ENCODE assay signal across 3 fruit fly cellular contexts in the genomic region with DNA sequence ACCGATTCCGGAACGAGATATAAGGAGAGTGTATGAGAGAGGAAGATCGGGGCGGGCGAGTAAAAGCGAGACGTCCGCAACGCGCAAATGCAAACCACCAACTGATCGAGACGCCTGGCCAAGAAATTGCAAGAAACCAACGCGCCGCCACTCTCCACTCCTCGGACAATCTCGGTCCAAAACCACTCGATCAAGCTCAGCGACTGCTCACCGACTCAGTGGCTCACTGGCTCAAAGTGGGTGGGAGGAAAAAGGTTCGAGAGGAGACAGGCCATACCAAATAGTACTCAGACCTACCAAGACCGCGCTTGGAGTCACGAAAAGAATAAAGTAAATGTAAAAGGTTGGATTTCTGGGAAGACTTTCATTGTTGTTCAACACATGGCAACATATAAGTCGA.
A peak's percentile ranks its signal among the peaks of the same experiment; 100 is the strongest.
TF ChIP-seq lines count a peak whose summit lies in the region.

A gene (minus strand): TSS at position 107 of the 400 bp plus-strand sequence.

- TF ChIP-seq CTCF in whole organism, embryonic (GFP tag; optimal IDR thresholded peaks at IDR 0.05; lab: Kevin White, UChicago): no peak

TF ChIP-seq in whole organism, embryonic, 481 proteins besides CTCF, POLR2A, EP300 and RAD21:
- no peak for TF ChIP-seq Sry-β (GFP tag; optimal IDR thresholded peaks at IDR 0.05; lab: Kevin White, UChicago)
- TF ChIP-seq z (GFP tag; IDR thresholded peaks at IDR 0.05; lab: Robert Waterston, UW): peak; percentile 93
- peak; percentile 24 for TF ChIP-seq Blimp-1 (GFP tag; optimal IDR thresholded peaks at IDR 0.05; lab: Kevin White, UChicago)
- TF ChIP-seq CG7928 (GFP tag; optimal IDR thresholded peaks at IDR 0.05; lab: Kevin White, UChicago): no peak
- TF ChIP-seq vvl (GFP tag; IDR thresholded peaks at IDR 0.05; lab: Robert Waterston, UW): peak; percentile 32; the same call in 1 of the 2 replicates
- TF ChIP-seq CG34376 (GFP tag; optimal IDR thresholded peaks at IDR 0.05; lab: Kevin White, UChicago): no peak
- no peak for TF ChIP-seq BEAF-32 (GFP tag; optimal IDR thresholded peaks at IDR 0.05; lab: Kevin White, UChicago)

TF ChIP-seq in whole organism, prepupa, 60 proteins besides CTCF, POLR2A, EP300 and RAD21:
- no peak for TF ChIP-seq CG6792 (GFP tag; optimal IDR thresholded peaks at IDR 0.05; lab: Kevin White, UChicago)
- TF ChIP-seq CG3032 (tag; optimal IDR thresholded peaks at IDR 0.05; lab: Kevin White, UChicago): no peak
- TF ChIP-seq CG6854 (GFP tag; optimal IDR thresholded peaks at IDR 0.05; lab: Kevin White, UChicago): no peak
- peak; percentile 11 for TF ChIP-seq achi (GFP tag; optimal IDR thresholded peaks at IDR 0.05; lab: Kevin White, UChicago)
- TF ChIP-seq Smox (GFP tag; optimal IDR thresholded peaks at IDR 0.05; lab: Kevin White, UChicago): no peak
- TF ChIP-seq topi (GFP tag; optimal IDR thresholded peaks at IDR 0.05; lab: Kevin White, UChicago): no peak
- TF ChIP-seq Blimp-1 (GFP tag; optimal IDR thresholded peaks at IDR 0.05; lab: Kevin White, UChicago): peak; percentile 39
- TF ChIP-seq CG6163 (GFP tag; IDR thresholded peaks at IDR 0.05; lab: Robert Waterston, UW): no peak
- peak; percentile 28 for TF ChIP-seq CG1621 (tag; optimal IDR thresholded peaks at IDR 0.05; lab: Kevin White, UChicago)
- no peak for TF ChIP-seq CG10669 (GFP tag; optimal IDR thresholded peaks at IDR 0.05; lab: Kevin White, UChicago)
- no peak for TF ChIP-seq Sox14 (GFP tag; optimal IDR thresholded peaks at IDR 0.05; lab: Kevin White, UChicago)
- TF ChIP-seq Lpt (GFP tag; optimal IDR thresholded peaks at IDR 0.05; lab: Kevin White, UChicago): no peak

TF ChIP-seq in whole organism, pupa, 21 proteins besides CTCF, POLR2A, EP300 and RAD21:
- TF ChIP-seq CG34367 (tag; optimal IDR thresholded peaks at IDR 0.05; lab: Kevin White, UChicago) (no peak), gl (tag; optimal IDR thresholded peaks at IDR 0.05; lab: Kevin White, UChicago) (no peak), fd96Ca (GFP tag; IDR thresholded peaks at IDR 0.05; lab: Robert Waterston, UW) (no peak), CG9948 (tag; optimal IDR thresholded peaks at IDR 0.05; lab: Kevin White, UChicago) (no peak), Pif1B (GFP tag; optimal IDR thresholded peaks at IDR 0.05; lab: Kevin White, UChicago) (no peak), CG4496 (GFP tag; IDR thresholded peaks at IDR 0.05; lab: Robert Waterston, UW) (0 out of 3 replicates have a peak, but pooled peaks have one; percentile 22), CG10348 (GFP tag; IDR thresholded peaks at IDR 0.05; lab: Robert Waterston, UW) (no peak)
